Worm (Caenorhabditis elegans) whole organism, L1 larva: Measurements from ENCODE around the gene mlc-1.

Source experiments
- C04F5.9 ChIP-seq: sonication (generic microtip); optimal IDR thresholded peaks from 2 replicates; lab custom pipeline; 2016; ENCODE audit warnings: missing genetic modification characterization, missing compliant biosample characterization
- C16A3.4 ChIP-seq: fragments of 150-350 bp; optimal IDR thresholded peaks from 2 replicates; lab custom pipeline; 2014; ENCODE audit warnings: missing biosample characterization, missing genetic modification characterization
- F16B12.6 ChIP-seq: fragments of 150-350 bp; optimal IDR thresholded peaks from 2 replicates; lab custom pipeline; 2014; ENCODE audit warnings: missing biosample characterization, missing genetic modification characterization
- Y116A8C.19 ChIP-seq: sonication (generic microtip); optimal IDR thresholded peaks from 2 replicates; lab custom pipeline; 2016; ENCODE audit warnings: missing compliant biosample characterization, missing genetic modification characterization, borderline replicate concordance
- alr-1 ChIP-seq: fragments of 200-800 bp; sonication (Bioruptor generic); optimal IDR thresholded peaks from 2 replicates; lab custom pipeline; 2018; ENCODE audit warnings: borderline replicate concordance, mild to moderate bottlenecking, missing genetic modification characterization, missing compliant biosample characterization
- aly-2 ChIP-seq: fragments of 150-350 bp; optimal IDR thresholded peaks from 2 replicates; lab custom pipeline; 2014; ENCODE audit warnings: missing biosample characterization, missing genetic modification characterization
- blmp-1 ChIP-seq: fragments of 150-350 bp; optimal IDR thresholded peaks from 2 replicates; lab custom pipeline; 2014; ENCODE audit warnings: missing biosample characterization, missing genetic modification characterization
- ceh-63 ChIP-seq: fragments of 200-800 bp; sonication (Bioruptor generic); optimal IDR thresholded peaks from 2 replicates; lab custom pipeline; 2018; ENCODE audit warnings: mild to moderate bottlenecking, missing genetic modification characterization, missing compliant biosample characterization
- ceh-8 ChIP-seq: fragments of 200-800 bp; sonication (Bioruptor generic); optimal IDR thresholded peaks from 2 replicates; lab custom pipeline; 2018; ENCODE audit warnings: mild to moderate bottlenecking, missing genetic modification characterization, moderate library complexity, missing compliant biosample characterization
- ceh-82 ChIP-seq, 3 experiments: fragments of 150-350 bp in 1 of 3; sonication (generic microtip) in 2 of 3; optimal IDR thresholded peaks; 2 replicates each; lab custom pipeline; 2014 to 2017; ENCODE audit warnings: missing biosample characterization in 3 of 3, missing genetic modification characterization in 3 of 3
- ces-1 ChIP-seq: fragments of 150-350 bp; optimal IDR thresholded peaks from 2 replicates; lab custom pipeline; 2014; ENCODE audit warnings: missing biosample characterization, missing genetic modification reagents, missing genetic modification characterization
- dsc-1 ChIP-seq: sonication (generic microtip); optimal IDR thresholded peaks from 2 replicates; lab custom pipeline; 2016; ENCODE audit warnings: mild to moderate bottlenecking, missing genetic modification characterization, missing compliant biosample characterization
- efl-1 ChIP-seq, 4 experiments: fragments of 150-350 bp; optimal IDR thresholded peaks in 3 of 4; peaks in 1 of 4; 1 replicate in 1 of 4; 2 replicates in 3 of 4; lab custom pipeline; 2014; ENCODE audit warnings: missing biosample characterization in 2 of 4, missing genetic modification characterization in 2 of 4, missing genetic modification reagents in 2 of 4
- efl-3 ChIP-seq: fragments of 200-800 bp; sonication (Bioruptor generic); optimal IDR thresholded peaks from 2 replicates; lab custom pipeline; 2018; ENCODE audit warnings: mild to moderate bottlenecking, missing genetic modification characterization, missing compliant biosample characterization
- elt-2 ChIP-seq: sonication (generic microtip); optimal IDR thresholded peaks from 2 replicates; lab custom pipeline; 2016; ENCODE audit warnings: missing genetic modification characterization, mild to moderate bottlenecking, inconsistent platforms, missing compliant biosample characterization, missing genetic modification reagents
- elt-3 ChIP-seq, 6 experiments: fragments of 150-350 bp in 1 of 6; sonication (generic microtip); optimal IDR thresholded peaks; 2 replicates each; lab custom pipeline; 2017 to 2018; ENCODE audit warnings: missing biosample characterization in 6 of 6, missing genetic modification characterization in 6 of 6, inconsistent platforms in 1 of 6
- ets-5 ChIP-seq: fragments of 200-800 bp; sonication (Bioruptor generic); IDR thresholded peaks from 2 replicates; pipeline ENCODE4 v1.3.6; 2022; ENCODE audit warnings: missing genetic modification characterization, missing compliant biosample characterization
- fkh-8 ChIP-seq: sonication (generic microtip); optimal IDR thresholded peaks from 2 replicates; lab custom pipeline; 2016; ENCODE audit warnings: mild to moderate bottlenecking, missing genetic modification characterization, missing compliant biosample characterization
- fos-1 ChIP-seq: fragments of 150-350 bp; optimal IDR thresholded peaks from 2 replicates; lab custom pipeline; 2014; ENCODE audit warnings: missing biosample characterization, missing genetic modification characterization
- hlh-17 ChIP-seq: fragments of 200-800 bp; sonication (Bioruptor generic); optimal IDR thresholded peaks from 2 replicates; lab custom pipeline; 2018; ENCODE audit warnings: missing genetic modification characterization, mild to moderate bottlenecking, missing compliant biosample characterization, moderate library complexity, borderline replicate concordance
- irx-1 ChIP-seq: sonication (generic microtip); optimal IDR thresholded peaks from 2 replicates; lab custom pipeline; 2016; ENCODE audit warnings: missing genetic modification characterization, missing compliant biosample characterization
- lin-14 ChIP-seq: fragments of 200-800 bp; sonication (Bioruptor generic); optimal IDR thresholded peaks from 2 replicates; lab custom pipeline; 2018; ENCODE audit warnings: mild to moderate bottlenecking, missing genetic modification characterization, moderate library complexity, missing compliant biosample characterization
- lin-15B ChIP-seq: fragments of 150-350 bp; sonication (generic microtip); optimal IDR thresholded peaks from 3 replicates; lab custom pipeline; 2014; ENCODE audit warnings: missing biosample characterization, missing genetic modification characterization
- lin-35 ChIP-seq, 2 experiments: fragments of 150-350 bp; optimal IDR thresholded peaks; 2 replicates each; lab custom pipeline; 2014; ENCODE audit warnings: missing biosample characterization in 2 of 2, missing genetic modification characterization in 2 of 2, missing genetic modification reagents in 2 of 2
- lir-3 ChIP-seq: sonication (generic microtip); optimal IDR thresholded peaks from 2 replicates; lab custom pipeline; 2016; ENCODE audit warnings: mild to moderate bottlenecking, missing genetic modification characterization, moderate library complexity, missing compliant biosample characterization; ENCODE audit not compliant: poor library complexity
- mab-9 ChIP-seq: fragments of 200-800 bp; sonication (Bioruptor generic); IDR thresholded peaks from 2 replicates; pipeline ENCODE4 v1.3.6; 2022; ENCODE audit warnings: missing genetic modification reagents, missing genetic modification characterization, missing compliant biosample characterization
- mdl-1 ChIP-seq, 2 experiments: fragments of 150-350 bp; optimal IDR thresholded peaks; 2 replicates each; lab custom pipeline; 2014 to 2017; ENCODE audit warnings: missing biosample characterization in 2 of 2, missing genetic modification characterization in 2 of 2, inconsistent platforms in 1 of 2
- nhr-11 ChIP-seq: fragments of 150-350 bp; optimal IDR thresholded peaks from 2 replicates; lab custom pipeline; 2014; ENCODE audit warnings: missing biosample characterization, missing genetic modification characterization
- nhr-20 ChIP-seq: sonication (generic microtip); optimal IDR thresholded peaks from 2 replicates; lab custom pipeline; 2016; ENCODE audit warnings: mild to moderate bottlenecking, missing genetic modification characterization, missing compliant biosample characterization
- nhr-237 ChIP-seq: fragments of 150-350 bp; optimal IDR thresholded peaks from 2 replicates; lab custom pipeline; 2014; ENCODE audit warnings: missing biosample characterization, missing genetic modification characterization
- nhr-28 ChIP-seq: fragments of 150-350 bp; optimal IDR thresholded peaks from 2 replicates; lab custom pipeline; 2014; ENCODE audit warnings: missing biosample characterization, missing genetic modification characterization
- nhr-71 ChIP-seq: sonication (generic microtip); optimal IDR thresholded peaks from 2 replicates; lab custom pipeline; 2016; ENCODE audit warnings: mild to moderate bottlenecking, missing genetic modification characterization, moderate library complexity, missing compliant biosample characterization
- nhr-85 ChIP-seq: sonication (generic microtip); peaks from one replicate; lab custom pipeline; 2016; ENCODE audit warnings: missing genetic modification characterization, inconsistent platforms, missing compliant biosample characterization
- nhr-90 ChIP-seq: sonication (generic microtip); optimal IDR thresholded peaks from 2 replicates; lab custom pipeline; 2016; ENCODE audit warnings: mild to moderate bottlenecking, missing genetic modification characterization, missing compliant biosample characterization; ENCODE audit not compliant: poor library complexity
- pag-3 ChIP-seq: sonication (generic microtip); optimal IDR thresholded peaks from 2 replicates; lab custom pipeline; 2017; ENCODE audit warnings: missing genetic modification characterization, mild to moderate bottlenecking, missing compliant biosample characterization, antibody characterized with exemption, borderline replicate concordance; ENCODE audit not compliant: insufficient read depth
- rnt-1 ChIP-seq: sonication (generic microtip); optimal IDR thresholded peaks from 2 replicates; lab custom pipeline; 2016; ENCODE audit warnings: mild to moderate bottlenecking, missing genetic modification characterization, moderate library complexity, missing compliant biosample characterization
- skn-1 ChIP-seq: fragments of 150-350 bp; optimal IDR thresholded peaks from 2 replicates; lab custom pipeline; 2014; ENCODE audit warnings: missing biosample characterization, missing genetic modification characterization
- sup-37 ChIP-seq: fragments of 200-800 bp; sonication (Bioruptor generic); optimal IDR thresholded peaks from 2 replicates; lab custom pipeline; 2018; ENCODE audit warnings: mild to moderate bottlenecking, missing genetic modification characterization, missing compliant biosample characterization
- swsn-7 ChIP-seq: sonication (generic microtip); optimal IDR thresholded peaks from 2 replicates; lab custom pipeline; 2016; ENCODE audit warnings: missing genetic modification characterization, missing compliant biosample characterization
- tbx-2 ChIP-seq: sonication (generic microtip); optimal IDR thresholded peaks from 2 replicates; lab custom pipeline; 2016; ENCODE audit warnings: missing genetic modification characterization, missing compliant biosample characterization
- tlp-1 ChIP-seq: fragments of 150-350 bp; optimal IDR thresholded peaks from 2 replicates; lab custom pipeline; 2014; ENCODE audit warnings: missing biosample characterization, missing genetic modification characterization
- unc-130 ChIP-seq: fragments of 150-350 bp; optimal IDR thresholded peaks from 2 replicates; lab custom pipeline; 2017; ENCODE audit warnings: missing biosample characterization, missing genetic modification characterization, inconsistent platforms
- unc-62 ChIP-seq: fragments of 150-350 bp; optimal IDR thresholded peaks from 2 replicates; lab custom pipeline; 2014; ENCODE audit warnings: missing biosample characterization, missing genetic modification reagents, missing genetic modification characterization
- xbp-1 ChIP-seq: sonication (generic microtip); optimal IDR thresholded peaks from 2 replicates; lab custom pipeline; 2016; ENCODE audit warnings: missing genetic modification characterization, missing compliant biosample characterization
- zip-4 ChIP-seq: fragments of 200-800 bp; sonication (Bioruptor generic); optimal IDR thresholded peaks from 2 replicates; lab custom pipeline; 2018; ENCODE audit warnings: mild to moderate bottlenecking, missing genetic modification characterization, moderate library complexity, missing compliant biosample characterization

The mlc-1 gene

ce11 chrX:17505547-17506181 is 46.7 kb downstream of the mlc-1 start (continued):
- peak; percentile 70 for TF ChIP-seq fkh-8 (tag; lab: Kevin White, UChicago)

DNA sequence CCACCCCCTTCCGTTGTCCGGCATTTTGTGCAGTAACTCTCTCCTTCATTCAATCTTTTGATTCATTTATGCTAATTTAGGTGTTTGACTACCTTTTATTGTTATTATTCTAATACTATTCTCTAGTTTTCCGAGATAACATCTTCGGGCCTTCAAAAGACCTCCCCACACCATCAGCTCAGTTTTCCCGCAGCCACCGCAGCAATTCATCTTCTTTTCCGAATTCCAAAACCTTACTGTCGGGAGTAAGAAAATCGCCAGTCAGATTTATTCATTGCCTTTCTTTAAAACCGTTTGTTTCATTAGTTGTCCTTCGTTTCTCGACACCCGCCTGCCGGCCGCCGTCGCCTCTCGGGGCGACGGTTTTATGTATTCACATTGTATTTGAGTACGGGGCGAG is 49.1 kb downstream of the mlc-1 start:
- no peak for TF ChIP-seq unc-62 (GFP tag; lab: Kevin White, UChicago)
- TF ChIP-seq rnt-1 (tag; lab: Kevin White, UChicago) = peak; percentile 11
- TF ChIP-seq nhr-85 (tag; lab: Kevin White, UChicago) = peak; percentile 74
- peak; percentile 68 for TF ChIP-seq nhr-20 (tag; lab: Kevin White, UChicago)
- TF ChIP-seq dsc-1 = no peak
- peak; percentile 36 for TF ChIP-seq lin-14

- TF ChIP-seq sup-37 (GFP tag; lab: Kevin White, UChicago) (no peak), C16A3.4 (tag; lab: Kevin White, UChicago) (no peak), nhr-11 (tag; lab: Kevin White, UChicago) (no peak), elt-3 (tag; optimal IDR thresholded peaks at IDR 0.05; lab: Kevin White, UChicago) (peak in 2 of 6 experiments; percentile 64 to 76), ceh-82 (tag; optimal IDR thresholded peaks at IDR 0.05; lab: Kevin White, UChicago) (no peak), unc-130 (tag; lab: Kevin White, UChicago) (no peak), tbx-2 (no peak), skn-1 (tag; lab: Kevin White, UChicago) (no peak), ceh-8 (no peak), zip-4 (no peak), fos-1 (tag; lab: Kevin White, UChicago) (no peak), nhr-90 (tag; lab: Kevin White, UChicago) (no peak), efl-1 (optimal IDR thresholded peaks at IDR 0.05; lab: Kevin White, UChicago) (no peak), efl-1 (GFP tag; optimal IDR thresholded peaks at IDR 0.05 in 1 of 2; lab: Kevin White, UChicago) (no peak), swsn-7 (tag; lab: Kevin White, UChicago) (no peak), F16B12.6 (no peak), nhr-20 (tag; lab: Kevin White, UChicago) (peak; percentile 54), nhr-85 (tag; lab: Kevin White, UChicago) (peak; percentile 75), aly-2 (no peak), hlh-17 (GFP tag; lab: Kevin White, UChicago) (no peak), irx-1 (tag; lab: Kevin White, UChicago) (no peak), mdl-1 (tag; optimal IDR thresholded peaks at IDR 0.05; lab: Kevin White, UChicago) (peak in 1 of 2 experiments; percentile 13), mab-9 (GFP tag; lab: Robert Waterston, UW) (no peak), nhr-237 (tag; lab: Kevin White, UChicago) (no peak), tlp-1 (tag; lab: Kevin White, UChicago) (no peak), nhr-71 (tag; lab: Kevin White, UChicago) (peak; percentile 26), nhr-28 (tag; lab: Kevin White, UChicago) (no peak), lir-3 (tag; lab: Kevin White, UChicago) (no peak), elt-2 (tag; lab: Kevin White, UChicago) (peak; percentile 64), blmp-1 (tag; lab: Kevin White, UChicago) (peak; percentile 15), lin-35 (GFP tag; optimal IDR thresholded peaks at IDR 0.05; lab: Kevin White, UChicago) (peak in 1 of 2 experiments; percentile 30), lin-14 (peak; percentile 57), ceh-63 (GFP tag; lab: Kevin White, UChicago) (no peak), xbp-1 (tag; lab: Kevin White, UChicago) (no peak), lin-15B (tag; lab: Kevin White, UChicago) (no peak), C04F5.9 (no peak), ets-5 (GFP tag; lab: Robert Waterston, UW) (no peak), ces-1 (no peak), pag-3 (tag; lab: Kevin White, UChicago) (no peak), alr-1 (tag; lab: Kevin White, UChicago) (no peak), efl-3 (GFP tag; lab: Kevin White, UChicago) (no peak), Y116A8C.19 (tag; lab: Kevin White, UChicago) (no peak)
Measured at ce11 chrX:17509048-17509776, 50.2 kb downstream of the mlc-1 start.
